Fruit fly (Drosophila melanogaster) whole organism, embryonic: ENCODE results near the gene clumsy.

Source experiments
- Abd-B ChIP-seq: fragments of 200-800 bp; sonication (Bioruptor generic); optimal IDR thresholded peaks from 2 replicates; lab custom pipeline; 2018; ENCODE audit warnings: missing biosample characterization, mild to moderate bottlenecking, missing genetic modification characterization, moderate library complexity
- Asciz ChIP-seq: fragments of 200-800 bp; sonication (Bioruptor generic); optimal IDR thresholded peaks from 2 replicates; lab custom pipeline; 2017; ENCODE audit warnings: missing biosample characterization, mild to moderate bottlenecking, missing genetic modification characterization, missing genetic modification reagents
- CG10321 ChIP-seq: fragments of 200-800 bp; sonication (Bioruptor generic); IDR thresholded peaks from 2 replicates; pipeline ENCODE4 v1.3.6; 2022; ENCODE audit warnings: missing biosample characterization, missing genetic modification characterization
- CG10462 ChIP-seq: fragments of 200-800 bp; sonication (Bioruptor generic); optimal IDR thresholded peaks from 2 replicates; lab custom pipeline; 2016; ENCODE audit warnings: missing biosample characterization, missing genetic modification characterization
- CG10565 ChIP-seq: fragments of 200-800 bp; sonication (Bioruptor generic); optimal IDR thresholded peaks from 3 replicates; lab custom pipeline; 2016; ENCODE audit warnings: missing biosample characterization, mild to moderate bottlenecking, missing genetic modification characterization
- CG11695 ChIP-seq: fragments of 200-800 bp; sonication (Bioruptor generic); IDR thresholded peaks from 3 replicates; pipeline ENCODE4 v1.3.6; 2022; ENCODE audit warnings: missing biosample characterization, missing genetic modification characterization
- CG12744 ChIP-seq: fragments of 200-800 bp; sonication (Bioruptor generic); optimal IDR thresholded peaks from 2 replicates; lab custom pipeline; 2016; ENCODE audit warnings: missing biosample characterization, missing genetic modification characterization
- CG13287 ChIP-seq: fragments of 200-800 bp; sonication (Bioruptor generic); IDR thresholded peaks from 2 replicates; pipeline ENCODE4 v1.3.6; 2022; ENCODE audit warnings: missing biosample characterization, missing genetic modification characterization; ENCODE audit not compliant: partially characterized antibody
- CG13624 ChIP-seq: fragments of 200-800 bp; sonication (Bioruptor generic); optimal IDR thresholded peaks from 2 replicates; lab custom pipeline; 2016; ENCODE audit warnings: missing biosample characterization, missing genetic modification characterization
- CG15479 ChIP-seq: fragments of 200-800 bp; sonication (Bioruptor generic); optimal IDR thresholded peaks from 3 replicates; lab custom pipeline; 2019; ENCODE audit warnings: missing biosample characterization, mild to moderate bottlenecking, missing genetic modification characterization, moderate library complexity
- CG1603 ChIP-seq: fragments of 200-800 bp; sonication (Bioruptor generic); optimal IDR thresholded peaks from 2 replicates; lab custom pipeline; 2019; ENCODE audit warnings: missing biosample characterization, mild to moderate bottlenecking, missing genetic modification characterization, moderate library complexity
- CG2678 ChIP-seq: fragments of 200-800 bp; sonication (Bioruptor generic); optimal IDR thresholded peaks from 3 replicates; lab custom pipeline; 2019; ENCODE audit warnings: missing biosample characterization, mild to moderate bottlenecking, missing genetic modification characterization, moderate library complexity
- CG3065 ChIP-seq: fragments of 200-800 bp; sonication (Bioruptor generic); optimal IDR thresholded peaks from 2 replicates; lab custom pipeline; 2016; ENCODE audit warnings: missing biosample characterization, missing genetic modification characterization
- CG34376 ChIP-seq: fragments of 200-800 bp; sonication (Bioruptor generic); optimal IDR thresholded peaks from 2 replicates; lab custom pipeline; 2018; ENCODE audit warnings: missing biosample characterization, mild to moderate bottlenecking, missing genetic modification characterization
- CG4360 ChIP-seq: fragments of 200-800 bp; sonication (Bioruptor generic); IDR thresholded peaks from 2 replicates; pipeline ENCODE4 v1.3.6; 2022; ENCODE audit warnings: missing biosample characterization, missing genetic modification characterization
- CG4617 ChIP-seq: fragments of 200-800 bp; sonication (Bioruptor generic); optimal IDR thresholded peaks from 3 replicates; lab custom pipeline; 2016; ENCODE audit warnings: missing biosample characterization, missing genetic modification characterization, borderline replicate concordance
- CG6272 ChIP-seq: fragments of 200-800 bp; sonication (Bioruptor generic); IDR thresholded peaks from 2 replicates; pipeline ENCODE4 v1.3.6; 2022; ENCODE audit warnings: missing biosample characterization, missing genetic modification characterization
- CG7839 ChIP-seq: fragments of 200-800 bp; sonication (Bioruptor generic); optimal IDR thresholded peaks from 3 replicates; lab custom pipeline; 2018; ENCODE audit warnings: missing biosample characterization, mild to moderate bottlenecking, missing genetic modification characterization, moderate library complexity
- E2f2 ChIP-seq: fragments of 200-800 bp; sonication (Bioruptor generic); IDR thresholded peaks from 2 replicates; pipeline ENCODE4 v1.3.6; 2022; ENCODE audit warnings: missing biosample characterization, missing genetic modification characterization
- Fer2 ChIP-seq: fragments of 200-800 bp; sonication (Bioruptor generic); optimal IDR thresholded peaks from 2 replicates; lab custom pipeline; 2018; ENCODE audit warnings: missing biosample characterization, mild to moderate bottlenecking, missing genetic modification characterization, moderate library complexity
- H2.0 ChIP-seq: fragments of 200-800 bp; sonication (Bioruptor generic); IDR thresholded peaks from 2 replicates; pipeline ENCODE4 v1.3.6; 2022; ENCODE audit warnings: missing biosample characterization, missing genetic modification characterization
- Hmx ChIP-seq: fragments of 200-800 bp; sonication (Bioruptor generic); optimal IDR thresholded peaks from 2 replicates; lab custom pipeline; 2016; ENCODE audit warnings: missing biosample characterization, missing genetic modification characterization
- Nf-YC ChIP-seq: fragments of 200-800 bp; optimal IDR thresholded peaks from 3 replicates; lab custom pipeline; 2019; ENCODE audit warnings: missing biosample characterization, mild to moderate bottlenecking, missing genetic modification characterization, moderate library complexity
- Pdp1 ChIP-seq, 2 experiments: fragments of 200-800 bp; sonication (Bioruptor generic); optimal IDR thresholded peaks; 3 replicates each; lab custom pipeline; 2016; ENCODE audit warnings: missing biosample characterization in 2 of 2, missing genetic modification characterization in 2 of 2, mild to moderate bottlenecking in 1 of 2, moderate library complexity in 1 of 2
- Sox100B ChIP-seq: fragments of 200-800 bp; sonication (Bioruptor generic); optimal IDR thresholded peaks from 3 replicates; lab custom pipeline; 2018; ENCODE audit warnings: missing biosample characterization, mild to moderate bottlenecking, missing genetic modification characterization
- Sox102F ChIP-seq: fragments of 200-800 bp; sonication (Bioruptor generic); optimal IDR thresholded peaks from 2 replicates; lab custom pipeline; 2018; ENCODE audit warnings: missing biosample characterization, mild to moderate bottlenecking, missing genetic modification characterization, moderate library complexity
- Spps ChIP-seq: fragments of 200-800 bp; sonication (Bioruptor generic); optimal IDR thresholded peaks from 2 replicates; lab custom pipeline; 2018; ENCODE audit warnings: missing biosample characterization, mild to moderate bottlenecking, missing genetic modification characterization
- Vsx1 ChIP-seq: fragments of 200-800 bp; sonication (Bioruptor generic); optimal IDR thresholded peaks from 2 replicates; lab custom pipeline; 2017; ENCODE audit warnings: missing biosample characterization, mild to moderate bottlenecking, missing genetic modification characterization, missing genetic modification reagents
- YL-1 ChIP-seq: fragments of 200-800 bp; sonication (Bioruptor generic); optimal IDR thresholded peaks from 3 replicates; lab custom pipeline; 2017; ENCODE audit warnings: missing biosample characterization, mild to moderate bottlenecking, missing genetic modification characterization
- bab2 ChIP-seq: fragments of 200-800 bp; sonication (Bioruptor generic); optimal IDR thresholded peaks from 2 replicates; lab custom pipeline; 2016; ENCODE audit warnings: missing biosample characterization, missing genetic modification characterization
- bbx ChIP-seq: fragments of 200-800 bp; sonication (Bioruptor generic); IDR thresholded peaks from 2 replicates; pipeline ENCODE4 v1.3.6; 2022; ENCODE audit warnings: missing biosample characterization, missing genetic modification characterization; ENCODE audit not compliant: partially characterized antibody
- chn ChIP-seq: fragments of 200-800 bp; sonication (Bioruptor generic); optimal IDR thresholded peaks from 2 replicates; lab custom pipeline; 2016; ENCODE audit warnings: missing biosample characterization, missing genetic modification characterization
- crol ChIP-seq: fragments of 200-800 bp; sonication (Bioruptor generic); IDR thresholded peaks from 2 replicates; pipeline ENCODE4 v1.3.6; 2022; ENCODE audit warnings: missing biosample characterization, missing genetic modification characterization
- dm ChIP-seq: fragments of 200-800 bp; sonication (Bioruptor generic); optimal IDR thresholded peaks from 3 replicates; lab custom pipeline; 2016; ENCODE audit warnings: missing biosample characterization, missing genetic modification characterization
- dysf ChIP-seq: fragments of 200-800 bp; sonication (Bioruptor generic); IDR thresholded peaks from 3 replicates; pipeline ENCODE4 v1.3.6; 2022; ENCODE audit warnings: missing biosample characterization, missing genetic modification characterization
- ewg ChIP-seq: fragments of 200-800 bp; sonication (Bioruptor generic); optimal IDR thresholded peaks from 3 replicates; lab custom pipeline; 2017; ENCODE audit warnings: mild to moderate bottlenecking, missing biosample characterization, missing genetic modification reagents, missing genetic modification characterization
- gcm ChIP-seq: fragments of 200-800 bp; sonication (Bioruptor generic); optimal IDR thresholded peaks from 2 replicates; lab custom pipeline; 2019; ENCODE audit warnings: missing biosample characterization, mild to moderate bottlenecking, missing genetic modification characterization, moderate library complexity
- gro ChIP-seq: fragments of 200-800 bp; sonication (Bioruptor generic); optimal IDR thresholded peaks from 2 replicates; lab custom pipeline; 2016; ENCODE audit warnings: missing biosample characterization, missing genetic modification characterization
- gsb-n ChIP-seq: fragments of 200-800 bp; sonication (Bioruptor generic); optimal IDR thresholded peaks from 3 replicates; lab custom pipeline; 2018; ENCODE audit warnings: missing biosample characterization, mild to moderate bottlenecking, missing genetic modification characterization
- jing ChIP-seq: fragments of 200-800 bp; sonication (Bioruptor generic); optimal IDR thresholded peaks from 2 replicates; lab custom pipeline; 2018; ENCODE audit warnings: missing biosample characterization, mild to moderate bottlenecking, missing genetic modification characterization
- peb ChIP-seq: fragments of 200-800 bp; sonication (Bioruptor generic); IDR thresholded peaks from 2 replicates; pipeline ENCODE4 v1.3.6; 2022; ENCODE audit warnings: missing biosample characterization, missing genetic modification characterization
- pzg ChIP-seq: fragments of 200-800 bp; sonication (Bioruptor generic); optimal IDR thresholded peaks from 3 replicates; lab custom pipeline; 2018; ENCODE audit warnings: missing biosample characterization, mild to moderate bottlenecking, missing genetic modification characterization, moderate library complexity
- sr ChIP-seq: fragments of 200-800 bp; sonication (Bioruptor generic); IDR thresholded peaks from 3 replicates; pipeline ENCODE4 v1.3.6; 2022; ENCODE audit warnings: missing biosample characterization, missing genetic modification characterization
- sug ChIP-seq: fragments of 200-800 bp; optimal IDR thresholded peaks from 2 replicates; lab custom pipeline; 2019; ENCODE audit warnings: missing biosample characterization, mild to moderate bottlenecking, missing genetic modification characterization, moderate library complexity
- tx ChIP-seq: fragments of 200-800 bp; sonication (Bioruptor generic); optimal IDR thresholded peaks from 2 replicates; lab custom pipeline; 2016; ENCODE audit warnings: missing biosample characterization, missing genetic modification characterization
- vnd ChIP-seq: fragments of 200-800 bp; sonication (Bioruptor generic); IDR thresholded peaks from 3 replicates; pipeline ENCODE4 v1.3.6; 2022; ENCODE audit warnings: missing biosample characterization, missing genetic modification characterization; ENCODE audit not compliant: partially characterized antibody
- vvl ChIP-seq: fragments of 200-800 bp; sonication (Bioruptor generic); IDR thresholded peaks from 2 replicates; pipeline ENCODE4 v1.3.6; 2022; ENCODE audit warnings: missing biosample characterization, missing genetic modification characterization
- zen ChIP-seq: fragments of 200-800 bp; sonication (Bioruptor generic); optimal IDR thresholded peaks from 3 replicates; lab custom pipeline; 2018; ENCODE audit warnings: missing biosample characterization, mild to moderate bottlenecking, missing genetic modification characterization, moderate library complexity

clumsy gene

dm6 chr2L:21168295-21169159 lies 37.8 kb upstream of the clumsy start, which contains the start of the genes mAcon1, CG43345 and CG43346 (continued):
- TF ChIP-seq H2.0 (GFP tag; lab: Robert Waterston, UW) (no peak), Asciz (no peak), jing (peak; percentile 52), CG12744 (peak; percentile 70), sug (tag; lab: Kevin White, UChicago) (peak; percentile 89), peb (GFP tag; lab: Robert Waterston, UW) (no peak; the same call in 1 of the 2 replicates), vvl (GFP tag; lab: Robert Waterston, UW) (peak; percentile 27; the same call in 1 of the 2 replicates), CG6272 (GFP tag; lab: Robert Waterston, UW) (peak; percentile 60), Sox102F (GFP tag; lab: Kevin White, UChicago) (no peak), Abd-B (GFP tag; lab: Kevin White, UChicago) (peak; percentile 89), YL-1 (peak; percentile 53), Hmx (GFP tag; lab: Kevin White, UChicago) (peak; percentile 34), CG11695 (GFP tag; lab: Robert Waterston, UW) (no peak), CG13624 (GFP tag; lab: Kevin White, UChicago) (peak; percentile 91), CG34376 (GFP tag; lab: Kevin White, UChicago) (peak; percentile 89), gro (GFP tag; lab: Kevin White, UChicago) (peak; percentile 83), ewg (GFP tag; lab: Kevin White, UChicago) (peak; percentile 81), zen (tag; lab: Kevin White, UChicago) (peak; percentile 75), sr (GFP tag; lab: Robert Waterston, UW) (peak; percentile 76; the same call in 2 of the 3 replicates), CG4617 (peak; percentile 63), CG2678 (tag; lab: Kevin White, UChicago) (no peak), CG13287 (GFP tag; lab: Robert Waterston, UW) (no peak; the same call in 1 of the 2 replicates), CG10462 (GFP tag; lab: Kevin White, UChicago) (peak; percentile 40), bbx (no peak), CG10321 (GFP tag; lab: Robert Waterston, UW) (peak; percentile 47; the same call in 1 of the 2 replicates), CG7839 (no peak), Pdp1 (GFP tag; optimal IDR thresholded peaks at IDR 0.05; lab: Kevin White, UChicago) (peak; percentile 83 to 97), chn (GFP tag; lab: Kevin White, UChicago) (peak; percentile 86), Spps (tag; lab: Kevin White, UChicago) (peak; percentile 24), pzg (GFP tag; lab: Kevin White, UChicago) (peak; percentile 68), CG15479 (GFP tag; lab: Kevin White, UChicago) (peak; percentile 66), E2f2 (GFP tag; lab: Robert Waterston, UW) (peak; percentile 82), Sox100B (GFP tag; lab: Kevin White, UChicago) (peak; percentile 79), gsb-n (tag; lab: Kevin White, UChicago) (no peak), Fer2 (tag; lab: Kevin White, UChicago) (peak; percentile 70), Vsx1 (GFP tag; lab: Kevin White, UChicago) (no peak), gcm (GFP tag; lab: Kevin White, UChicago) (no peak), dm (peak; percentile 89), CG10565 (GFP tag; lab: Kevin White, UChicago) (peak; percentile 16), tx (GFP tag; lab: Kevin White, UChicago) (peak; percentile 83), crol (GFP tag; lab: Robert Waterston, UW) (no peak), dysf (GFP tag; lab: Robert Waterston, UW) (peak; percentile 80), CG1603 (tag; lab: Kevin White, UChicago) (no peak), bab2 (GFP tag; lab: Kevin White, UChicago) (peak; percentile 85), CG3065 (GFP tag; lab: Kevin White, UChicago) (peak; percentile 64), vnd (GFP tag; lab: Robert Waterston, UW) (no peak), Nf-YC (tag; lab: Kevin White, UChicago) (no peak), CG4360 (GFP tag; lab: Robert Waterston, UW) (no peak)
